Fruit fly (Drosophila melanogaster) whole organism, wandering third instar larva: ENCODE measurements around the gene CG1801.

Experiments
- Dif ChIP-seq: fragments of 200-275, 200-300 bp; sonication (Bioruptor generic); optimal IDR thresholded peaks from 2 replicates; lab custom pipeline; 2018; ENCODE audit warnings: missing biosample characterization, missing genetic modification characterization; ENCODE audit not compliant: partially characterized antibody
- Hnf4 ChIP-seq: fragments of 200-800 bp; sonication (Bioruptor generic); optimal IDR thresholded peaks from 2 replicates; lab custom pipeline; 2016; ENCODE audit warnings: missing biosample characterization, mild to moderate bottlenecking, missing genetic modification characterization
- Myc ChIP-seq: fragments of >200 bp; optimal IDR thresholded peaks from 2 replicates; lab custom pipeline; 2017
- br ChIP-seq: fragments of 200-800 bp; sonication (Bioruptor generic); optimal IDR thresholded peaks from 2 replicates; lab custom pipeline; 2016; ENCODE audit warnings: missing biosample characterization, missing genetic modification characterization
- dsf ChIP-seq: sonication (Bioruptor generic); optimal IDR thresholded peaks from 2 replicates; lab custom pipeline; 2016; ENCODE audit warnings: missing biosample characterization, missing genetic modification characterization, borderline replicate concordance
- h ChIP-seq: fragments of 200-800 bp; sonication (Bioruptor generic); optimal IDR thresholded peaks from 3 replicates; lab custom pipeline; 2016; ENCODE audit warnings: missing biosample characterization, mild to moderate bottlenecking, missing genetic modification characterization
- jim ChIP-seq: fragments of 175-275, 200-325 bp; sonication (Bioruptor generic); optimal IDR thresholded peaks from 2 replicates; lab custom pipeline; 2016; ENCODE audit warnings: missing biosample characterization, mild to moderate bottlenecking, missing genetic modification characterization
- lola ChIP-seq: fragments of >200 bp; optimal IDR thresholded peaks from 2 replicates; lab custom pipeline; 2017; ENCODE audit warnings: missing biosample characterization, missing genetic modification characterization
- pan ChIP-seq: fragments of >200 bp; optimal IDR thresholded peaks from 2 replicates; lab custom pipeline; 2017
- psq ChIP-seq: fragments of 200-800 bp; sonication (Bioruptor generic); optimal IDR thresholded peaks from 3 replicates; lab custom pipeline; 2017; ENCODE audit warnings: missing biosample characterization, mild to moderate bottlenecking, missing genetic modification characterization, moderate library complexity
- sage ChIP-seq: fragments of 200-800 bp; sonication (Bioruptor generic); optimal IDR thresholded peaks from 2 replicates; lab custom pipeline; 2016; ENCODE audit warnings: missing biosample characterization, mild to moderate bottlenecking, missing genetic modification characterization

dm6 chrX:21282035-21282434 is 35.3 kb downstream of the CG1801 start:
- TF ChIP-seq pan (lab: Kevin White, UChicago) (no peak), Myc (lab: Kevin White, UChicago) (no peak), dsf (no peak), h (GFP tag; lab: Kevin White, UChicago) (no peak), Dif (GFP tag; lab: Kevin White, UChicago) (no peak), sage (GFP tag; lab: Kevin White, UChicago) (no peak), br (GFP tag; lab: Kevin White, UChicago) (no peak), Hnf4 (no peak), jim (GFP tag; lab: Kevin White, UChicago) (no peak), lola (GFP tag; lab: Kevin White, UChicago) (no peak), psq (no peak)
